Worm (Caenorhabditis elegans): ENCODE data around the gene F12F6.7.

Gene F12F6.7

ce11 chrIV:11594191-11594673, 32.6 kb upstream of the F12F6.7 start, which contains the start of gene mig-38:
Gene mig-38, plus strand, starts transcription at chrIV:11594244.
- TF ChIP-seq cnd-1 (tag; optimal IDR thresholded peaks at IDR 0.05) (peak; percentile 13), unc-120 (tag; optimal IDR thresholded peaks at IDR 0.05; ENCODE audit: poor library complexity, severe bottlenecking) (peak; percentile 37), drap-1 (GFP tag; optimal IDR thresholded peaks at IDR 0.05) (peak; percentile 40), nhr-2 (tag; optimal IDR thresholded peaks at IDR 0.05) (no peak), sptf-1 (tag; optimal IDR thresholded peaks at IDR 0.05) (peak; percentile 33), ces-1 (GFP tag; optimal IDR thresholded peaks at IDR 0.05) (peak; percentile 40), lin-32 (GFP tag; optimal IDR thresholded peaks at IDR 0.05) (no peak)

- no peak for TF ChIP-seq unc-39 (tag; optimal IDR thresholded peaks at IDR 0.05)
- TF ChIP-seq nhr-2 (tag; optimal IDR thresholded peaks at IDR 0.05): peak; percentile 35
- TF ChIP-seq M03D4.4 (tag; optimal IDR thresholded peaks at IDR 0.05): no peak
- peak; percentile 45 for TF ChIP-seq mls-2 (tag; optimal IDR thresholded peaks at IDR 0.05)
- peak; percentile 32 for TF ChIP-seq zip-8 (tag; optimal IDR thresholded peaks at IDR 0.05)
- peak; percentile 87 for TF ChIP-seq unc-62 (GFP tag; optimal IDR thresholded peaks at IDR 0.05)
- TF ChIP-seq mab-5 (tag; optimal IDR thresholded peaks at IDR 0.05): peak; percentile 12
- TF ChIP-seq nhr-237 (tag; optimal IDR thresholded peaks at IDR 0.05): peak; percentile 90
- peak; percentile 53 for TF ChIP-seq ceh-39 (tag; optimal IDR thresholded peaks at IDR 0.05)
- TF ChIP-seq tbx-8 (GFP tag; optimal IDR thresholded peaks at IDR 0.05): no peak
- TF ChIP-seq nhr-12 (tag; optimal IDR thresholded peaks at IDR 0.05): no peak
- no peak for TF ChIP-seq lsy-2 (tag; optimal IDR thresholded peaks at IDR 0.05)
- no peak for TF ChIP-seq nhr-76 (tag; optimal IDR thresholded peaks at IDR 0.05)
- TF ChIP-seq unc-120 (tag; optimal IDR thresholded peaks at IDR 0.05; ENCODE audit: poor library complexity, severe bottlenecking): peak; percentile 43
- TF ChIP-seq nhr-28 (tag; optimal IDR thresholded peaks at IDR 0.05): peak; percentile 15
- no peak for TF ChIP-seq elt-1 (tag; optimal IDR thresholded peaks at IDR 0.05; ENCODE audit: borderline replicate concordance, insufficient read depth)
- TF ChIP-seq pha-4 (tag; optimal IDR thresholded peaks at IDR 0.05): peak; percentile 98
- no peak for TF ChIP-seq ceh-83 (GFP tag; optimal IDR thresholded peaks at IDR 0.05)
- peak; percentile 50 for TF ChIP-seq lin-32 (GFP tag; optimal IDR thresholded peaks at IDR 0.05)
- TF ChIP-seq cnd-1 (tag; optimal IDR thresholded peaks at IDR 0.05): peak; percentile 65
- TF ChIP-seq flh-1 (GFP tag; optimal IDR thresholded peaks at IDR 0.05): no peak
- TF ChIP-seq ztf-11 (tag; optimal IDR thresholded peaks at IDR 0.05): no peak
- peak; percentile 64 for TF ChIP-seq hlh-1 (tag; optimal IDR thresholded peaks at IDR 0.05)
- peak; percentile 24 for TF ChIP-seq bed-3 (GFP tag; optimal IDR thresholded peaks at IDR 0.05)
- no peak for TF ChIP-seq blmp-1 (tag; optimal IDR thresholded peaks at IDR 0.05)
- TF ChIP-seq lin-13 (tag; optimal IDR thresholded peaks at IDR 0.05): peak; percentile 11
- no peak for TF ChIP-seq sptf-1 (tag; optimal IDR thresholded peaks at IDR 0.05)
- no peak for TF ChIP-seq snpc-4 (tag; optimal IDR thresholded peaks at IDR 0.05)
- TF ChIP-seq elt-3 (tag; optimal IDR thresholded peaks at IDR 0.05): no peak
- TF ChIP-seq mep-1 (tag; optimal IDR thresholded peaks at IDR 0.05): peak; percentile 79
- TF ChIP-seq ham-2 (GFP tag; optimal IDR thresholded peaks at IDR 0.05): peak; percentile 59
- peak; percentile 96 for TF ChIP-seq ces-1 (GFP tag; optimal IDR thresholded peaks at IDR 0.05)
- no peak for TF ChIP-seq sem-2 (GFP tag; optimal IDR thresholded peaks at IDR 0.05)
- TF ChIP-seq drap-1 (GFP tag; optimal IDR thresholded peaks at IDR 0.05): peak; percentile 58
- no peak for TF ChIP-seq ceh-43 (GFP tag; optimal IDR thresholded peaks at IDR 0.05)
These were observed 32.0 kb upstream of the F12F6.7 start, which contains the start of gene F40F11.3 for ce11 chrIV:11593415-11594190. Gene F40F11.3, minus strand, starts transcription at chrIV:11594003.

- TF ChIP-seq flh-1 (GFP tag; optimal IDR thresholded peaks at IDR 0.05) (no peak), lsy-2 (tag; optimal IDR thresholded peaks at IDR 0.05) (peak; percentile 6), mep-1 (tag; optimal IDR thresholded peaks at IDR 0.05) (peak; percentile 8), ces-1 (GFP tag; optimal IDR thresholded peaks at IDR 0.05) (peak; percentile 10), ztf-11 (tag; optimal IDR thresholded peaks at IDR 0.05) (no peak), sptf-1 (tag; optimal IDR thresholded peaks at IDR 0.05) (peak; percentile 24)
These were observed 31.2 kb upstream of the F12F6.7 start for ce11 chrIV:11592820-11593219.
